Fruit fly (Drosophila melanogaster): ENCODE results near the gene Rh3.

dm6 chr3R:20080205-20080604 is 2.0 kb downstream of the Rh3 start:
- TF ChIP-seq CG8301 (tag; optimal IDR thresholded peaks at IDR 0.05) = no peak
- no peak for TF ChIP-seq D1 (tag; optimal IDR thresholded peaks at IDR 0.05)
- no peak for TF ChIP-seq CG4496 (GFP tag; IDR thresholded peaks at IDR 0.05)
- no peak for TF ChIP-seq CG34367 (tag; optimal IDR thresholded peaks at IDR 0.05)
- TF ChIP-seq CG17806 (tag; optimal IDR thresholded peaks at IDR 0.05) = no peak
- no peak for TF ChIP-seq Ets98B (GFP tag; IDR thresholded peaks at IDR 0.05)
- TF ChIP-seq CG32121 (GFP tag; IDR thresholded peaks at IDR 0.05) = no peak
- no peak for TF ChIP-seq Pif1B (GFP tag; optimal IDR thresholded peaks at IDR 0.05)
- TF ChIP-seq CG12605 (GFP tag; IDR thresholded peaks at IDR 0.05) = no peak
